Worm (Caenorhabditis elegans) whole organism, mixed stage, embryonic: ENCODE results near the gene knl-1.

ENCODE experiments used
- M03D4.4 ChIP-seq: sonication (generic microtip); optimal IDR thresholded peaks from 2 replicates; lab custom pipeline; 2017; ENCODE audit warnings: mild to moderate bottlenecking, missing genetic modification characterization, missing compliant biosample characterization
- bed-3 ChIP-seq: fragments of 200-800 bp; sonication (Bioruptor generic); optimal IDR thresholded peaks from 3 replicates; lab custom pipeline; 2018; ENCODE audit warnings: mild to moderate bottlenecking, missing genetic modification characterization, moderate library complexity, missing compliant biosample characterization
- ceh-83 ChIP-seq: fragments of 200-800 bp; sonication (Bioruptor generic); optimal IDR thresholded peaks from 2 replicates; lab custom pipeline; 2018; ENCODE audit warnings: mild to moderate bottlenecking, missing genetic modification characterization, missing compliant biosample characterization
- elt-1 ChIP-seq: sonication (generic microtip); optimal IDR thresholded peaks from 2 replicates; lab custom pipeline; 2017; ENCODE audit warnings: missing genetic modification characterization, mild to moderate bottlenecking, missing compliant biosample characterization, antibody characterized with exemption, moderate library complexity, borderline replicate concordance; ENCODE audit not compliant: insufficient read depth
- elt-3 ChIP-seq: fragments of 150-350 bp; optimal IDR thresholded peaks from 2 replicates; lab custom pipeline; 2014; ENCODE audit warnings: missing biosample characterization, missing genetic modification characterization
- nhr-12 ChIP-seq: fragments of 150-350 bp; optimal IDR thresholded peaks from 2 replicates; lab custom pipeline; 2014; ENCODE audit warnings: missing biosample characterization, missing genetic modification characterization
- pha-4 ChIP-seq: fragments of 150-350 bp; optimal IDR thresholded peaks from 2 replicates; lab custom pipeline; 2018; ENCODE audit warnings: missing biosample characterization, missing genetic modification reagents, missing genetic modification characterization
- snpc-4 ChIP-seq: fragments of 150-350 bp; optimal IDR thresholded peaks from 2 replicates; lab custom pipeline; 2014; ENCODE audit warnings: missing biosample characterization, missing genetic modification characterization
- ztf-11 ChIP-seq: fragments of 150-350 bp; optimal IDR thresholded peaks from 2 replicates; lab custom pipeline; 2014; ENCODE audit warnings: missing biosample characterization, missing genetic modification characterization

ce11 chrIII:8217919-8218318 lies 32.5 kb upstream of the knl-1 start, which contains the start of gene C30A5.16:
- no peak for TF ChIP-seq pha-4
- TF ChIP-seq M03D4.4: no peak
- TF ChIP-seq snpc-4 (tag; lab: Kevin White, UChicago): no peak
- no peak for TF ChIP-seq bed-3 (GFP tag; lab: Kevin White, UChicago)
- TF ChIP-seq elt-3 (tag; lab: Kevin White, UChicago): no peak
- TF ChIP-seq nhr-12: no peak
- TF ChIP-seq ztf-11 (tag; lab: Kevin White, UChicago): no peak
- no peak for TF ChIP-seq ceh-83
- no peak for TF ChIP-seq elt-1
